In genomic region chrIII:10525927-10526326, ce11 we compare ENCODE assay signal across 7 worm cellular contexts.
TF ChIP-seq lines count a peak whose summit lies in the region.

No protein-coding gene starts in this region.

TF ChIP-seq in whole organism, L1 larva, 84 proteins besides CTCF, POLR2A, EP300 and RAD21 (continues in another document):
- TF ChIP-seq sox-4 (tag; optimal IDR thresholded peaks at IDR 0.05; lab: Kevin White, UChicago), result no peak
- TF ChIP-seq snu-23 (GFP tag; optimal IDR thresholded peaks at IDR 0.05; lab: Kevin White, UChicago), result peak; percentile 53
- peak; percentile 40 for TF ChIP-seq dsc-1 (tag; optimal IDR thresholded peaks at IDR 0.05; lab: Kevin White, UChicago)
- TF ChIP-seq lin-14 (GFP tag; optimal IDR thresholded peaks at IDR 0.05; lab: Kevin White, UChicago), result peak; percentile 77
- no peak for TF ChIP-seq fos-1 (tag; optimal IDR thresholded peaks at IDR 0.05; lab: Kevin White, UChicago)
- no peak for TF ChIP-seq sup-37 (GFP tag; optimal IDR thresholded peaks at IDR 0.05; lab: Kevin White, UChicago)
- peak; percentile 11 for TF ChIP-seq nhr-20 (tag; optimal IDR thresholded peaks at IDR 0.05; lab: Kevin White, UChicago)
- peak; percentile 19; the same call in 1 of the 2 replicates for TF ChIP-seq nhr-19 (GFP tag; conservative IDR thresholded peaks at IDR 0.05; lab: Robert Waterston, UW)
- peak in 1 of 2 experiments; percentile 23 for TF ChIP-seq lin-35 (GFP tag; optimal IDR thresholded peaks at IDR 0.05; lab: Kevin White, UChicago)
- TF ChIP-seq pag-3 (tag; optimal IDR thresholded peaks at IDR 0.05; lab: Kevin White, UChicago; ENCODE audit: borderline replicate concordance, insufficient read depth), result peak; percentile 39
- peak; percentile 72 for TF ChIP-seq rnt-1 (tag; optimal IDR thresholded peaks at IDR 0.05; lab: Kevin White, UChicago)
- TF ChIP-seq nhr-71 (tag; optimal IDR thresholded peaks at IDR 0.05; lab: Kevin White, UChicago), result peak; percentile 70

TF ChIP-seq in whole organism, L2 larva, 48 proteins besides CTCF, POLR2A, EP300 and RAD21 (continues in another document):
- TF ChIP-seq F13H6.1 (tag; optimal IDR thresholded peaks at IDR 0.05; lab: Kevin White, UChicago) (peak; percentile 31), gmeb-1 (tag; optimal IDR thresholded peaks at IDR 0.05; lab: Kevin White, UChicago) (no peak), ZK546.5 (tag; optimal IDR thresholded peaks at IDR 0.05; lab: Kevin White, UChicago) (no peak), blmp-1 (tag; optimal IDR thresholded peaks at IDR 0.05; lab: Kevin White, UChicago; ENCODE audit: insufficient read depth) (no peak), alr-1 (tag; optimal IDR thresholded peaks at IDR 0.05; lab: Kevin White, UChicago) (no peak), ztf-11 (tag; optimal IDR thresholded peaks at IDR 0.05; lab: Kevin White, UChicago) (no peak), ztf-1 (GFP tag; conservative IDR thresholded peaks at IDR 0.05; lab: Robert Waterston, UW) (no peak), peb-1 (tag; optimal IDR thresholded peaks at IDR 0.05; lab: Kevin White, UChicago) (no peak), elt-3 (tag; optimal IDR thresholded peaks at IDR 0.05; lab: Kevin White, UChicago) (no peak), nhr-237 (tag; optimal IDR thresholded peaks at IDR 0.05; lab: Kevin White, UChicago) (no peak), unc-55 (GFP tag; optimal IDR thresholded peaks at IDR 0.05; lab: Kevin White, UChicago) (no peak), ama-1 (optimal IDR thresholded peaks at IDR 0.05; lab: Kevin White, UChicago) (no peak), sma-9 (GFP tag; optimal IDR thresholded peaks at IDR 0.05; lab: Kevin White, UChicago) (no peak), sma-9 (tag; optimal IDR thresholded peaks at IDR 0.05; lab: Kevin White, UChicago) (no peak)

TF ChIP-seq in whole organism, L3 larva, 47 proteins besides CTCF, POLR2A, EP300 and RAD21 (continues in another document):
- TF ChIP-seq lin-15B (tag; optimal IDR thresholded peaks at IDR 0.05; lab: Kevin White, UChicago) (no peak), egl-27 (tag; optimal IDR thresholded peaks at IDR 0.05; lab: Kevin White, UChicago) (no peak), lin-39 (tag; optimal IDR thresholded peaks at IDR 0.05; lab: Kevin White, UChicago) (peak; percentile 76), fkh-2 (tag; optimal IDR thresholded peaks at IDR 0.05; lab: Kevin White, UChicago) (no peak), sea-2 (GFP tag; optimal IDR thresholded peaks at IDR 0.05; lab: Kevin White, UChicago) (no peak), snpc-4 (tag; optimal IDR thresholded peaks at IDR 0.05; lab: Kevin White, UChicago) (no peak), nhr-11 (tag; optimal IDR thresholded peaks at IDR 0.05; lab: Kevin White, UChicago) (peak; percentile 50), daf-12 (tag; optimal IDR thresholded peaks at IDR 0.05; lab: Kevin White, UChicago) (no peak), elt-2 (tag; optimal IDR thresholded peaks at IDR 0.05; lab: Kevin White, UChicago) (no peak), egl-5 (tag; optimal IDR thresholded peaks at IDR 0.05; lab: Kevin White, UChicago) (peak; percentile 34), nfya-1 (tag; optimal IDR thresholded peaks at IDR 0.05; lab: Kevin White, UChicago; ENCODE audit: insufficient read depth) (peak; percentile 41), tbx-2 (tag; optimal IDR thresholded peaks at IDR 0.05; lab: Kevin White, UChicago) (no peak), nhr-67 (tag; optimal IDR thresholded peaks at IDR 0.05; lab: Kevin White, UChicago) (no peak), ceh-82 (tag; optimal IDR thresholded peaks at IDR 0.05; lab: Kevin White, UChicago) (no peak)

TF ChIP-seq in whole organism, L4 larva, 104 proteins besides CTCF, POLR2A, EP300 and RAD21 (continues in another document):
- TF ChIP-seq mxl-3 (GFP tag; optimal IDR thresholded peaks at IDR 0.05; lab: Kevin White, UChicago), result peak; percentile 50
- peak; percentile 67 for TF ChIP-seq nhr-11 (tag; optimal IDR thresholded peaks at IDR 0.05; lab: Kevin White, UChicago)
- no peak for TF ChIP-seq snpc-4 (tag; optimal IDR thresholded peaks at IDR 0.05; lab: Kevin White, UChicago)
- no peak for TF ChIP-seq tag-97 (GFP tag; IDR thresholded peaks at IDR 0.05; lab: Robert Waterston, UW)
- no peak for TF ChIP-seq vab-7 (GFP tag; IDR thresholded peaks at IDR 0.05; lab: Robert Waterston, UW)
- TF ChIP-seq mdl-1 (tag; optimal IDR thresholded peaks at IDR 0.05; lab: Kevin White, UChicago), result no peak
- TF ChIP-seq rbr-2 (tag; optimal IDR thresholded peaks at IDR 0.05; lab: Kevin White, UChicago), result no peak
- peak; percentile 27 for TF ChIP-seq hlh-11 (tag; optimal IDR thresholded peaks at IDR 0.05; lab: Kevin White, UChicago)
- no peak for TF ChIP-seq lin-38 (GFP tag; IDR thresholded peaks at IDR 0.05; lab: Robert Waterston, UW)
- TF ChIP-seq mes-2 (tag; optimal IDR thresholded peaks at IDR 0.05; lab: Kevin White, UChicago; ENCODE audit: poor library complexity, severe bottlenecking), result peak; percentile 4
- no peak for TF ChIP-seq nhr-6 (tag; optimal IDR thresholded peaks at IDR 0.05; lab: Kevin White, UChicago)
- TF ChIP-seq spr-1 (tag; optimal IDR thresholded peaks at IDR 0.05; lab: Kevin White, UChicago), result no peak
- TF ChIP-seq dmd-8 (GFP tag; IDR thresholded peaks at IDR 0.05; lab: Robert Waterston, UW), result no peak
- no peak for TF ChIP-seq zag-1 (tag; optimal IDR thresholded peaks at IDR 0.05; lab: Kevin White, UChicago)
- no peak for TF ChIP-seq ceh-20 (GFP tag; IDR thresholded peaks at IDR 0.05; lab: Robert Waterston, UW)

TF ChIP-seq in whole organism, late embryonic, 69 proteins besides CTCF, POLR2A, EP300 and RAD21:
- TF ChIP-seq unc-55 (GFP tag; optimal IDR thresholded peaks at IDR 0.05; lab: Kevin White, UChicago) (peak; percentile 79), ceh-18 (tag; optimal IDR thresholded peaks at IDR 0.05; lab: Kevin White, UChicago) (peak; percentile 73), rnt-1 (tag; optimal IDR thresholded peaks at IDR 0.05; lab: Kevin White, UChicago) (peak; percentile 41), unc-3 (GFP tag; conservative IDR thresholded peaks at IDR 0.05; lab: Robert Waterston, UW) (no peak), unc-3 (tag; optimal IDR thresholded peaks at IDR 0.05; lab: Kevin White, UChicago) (no peak)

TF ChIP-seq in whole organism, mixed stage, embryonic, 35 proteins besides CTCF, POLR2A, EP300 and RAD21:
- TF ChIP-seq hlh-1 (tag; optimal IDR thresholded peaks at IDR 0.05; lab: Kevin White, UChicago) (peak; percentile 81), ceh-83 (GFP tag; optimal IDR thresholded peaks at IDR 0.05; lab: Kevin White, UChicago) (no peak), ztf-11 (tag; optimal IDR thresholded peaks at IDR 0.05; lab: Kevin White, UChicago) (no peak), unc-120 (tag; optimal IDR thresholded peaks at IDR 0.05; lab: Kevin White, UChicago; ENCODE audit: poor library complexity, severe bottlenecking) (peak; percentile 85), ceh-39 (tag; optimal IDR thresholded peaks at IDR 0.05; lab: Kevin White, UChicago) (no peak), mab-5 (tag; optimal IDR thresholded peaks at IDR 0.05; lab: Kevin White, UChicago) (peak; percentile 9), unc-62 (GFP tag; optimal IDR thresholded peaks at IDR 0.05; lab: Kevin White, UChicago) (peak; percentile 96)

TF ChIP-seq in whole organism, young adult, 124 proteins besides CTCF, POLR2A, EP300 and RAD21:
- TF ChIP-seq bed-2 (GFP tag; IDR thresholded peaks at IDR 0.05; lab: Robert Waterston, UW) (no peak), mcd-1 (GFP tag; IDR thresholded peaks at IDR 0.05; lab: Robert Waterston, UW) (no peak), chd-7 (tag; optimal IDR thresholded peaks at IDR 0.05; lab: Kevin White, UChicago) (no peak), Y53F4B.3 (GFP tag; IDR thresholded peaks at IDR 0.05; lab: Robert Waterston, UW) (no peak), F23B12.7 (tag; optimal IDR thresholded peaks at IDR 0.05; lab: Kevin White, UChicago; ENCODE audit: insufficient read depth) (no peak), cebp-1 (GFP tag; IDR thresholded peaks at IDR 0.05; lab: Robert Waterston, UW) (no peak), cebp-1 (tag; optimal IDR thresholded peaks at IDR 0.05; lab: Kevin White, UChicago) (peak; percentile 3)
